Worm (Caenorhabditis elegans): ENCODE results near the gene lgc-5.
A peak's percentile ranks its signal among the peaks of the same experiment; 100 is the strongest.

Gene lgc-5

DNA sequence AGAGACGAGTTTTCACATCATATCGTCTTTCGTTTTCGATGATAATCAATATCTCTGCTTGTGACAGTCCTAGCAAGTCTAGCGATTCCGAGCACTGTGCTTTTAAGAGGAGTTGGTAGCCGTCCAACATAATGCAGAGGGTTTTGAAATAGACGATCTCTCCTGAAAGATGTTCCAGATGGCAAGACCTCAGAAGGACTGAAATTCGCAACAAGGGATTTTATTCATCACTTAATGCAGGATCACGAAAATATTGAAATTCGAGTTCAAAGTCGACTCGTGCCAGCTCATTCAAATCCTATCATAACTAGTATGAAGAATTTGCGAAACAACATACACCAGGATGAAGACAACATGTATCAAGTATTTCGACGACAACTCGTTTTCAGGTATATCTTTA is 35.0 kb downstream of the lgc-5 start, which contains the start of gene D2096.7 (continued):
- TF ChIP-seq tbp1 (GFP tag; optimal IDR thresholded peaks at IDR 0.05) = peak; percentile 72
- TF ChIP-seq T26A5.8 (tag; optimal IDR thresholded peaks at IDR 0.05) = peak; percentile 93
- TF ChIP-seq efl-1 (GFP tag; optimal IDR thresholded peaks at IDR 0.05) = no peak
- TF ChIP-seq lin-40 (tag; optimal IDR thresholded peaks at IDR 0.05) = no peak
- TF ChIP-seq hrde-1 (tag; optimal IDR thresholded peaks at IDR 0.05; ENCODE audit: borderline replicate concordance) = peak; percentile 96
- no peak; the same call in 1 of the 2 replicates for TF ChIP-seq madf-8 (GFP tag; conservative IDR thresholded peaks at IDR 0.05)
- peak; percentile 51; the same call in 1 of the 2 replicates for TF ChIP-seq egl-18 (GFP tag; IDR thresholded peaks at IDR 0.05)
- peak; percentile 62 for TF ChIP-seq tlf-1 (GFP tag; optimal IDR thresholded peaks at IDR 0.05)
- TF ChIP-seq F57C9.4 (tag; optimal IDR thresholded peaks at IDR 0.05) = peak; percentile 72
- peak; percentile 74 for TF ChIP-seq ama-1 (optimal IDR thresholded peaks at IDR 0.05)
- peak; percentile 76 to 95 for TF ChIP-seq ama-1 (GFP tag; optimal IDR thresholded peaks at IDR 0.05)
- no peak for TF ChIP-seq aptf-2 (GFP tag; conservative IDR thresholded peaks at IDR 0.05)
- peak; percentile 35 for TF ChIP-seq B0261.1 (tag; optimal IDR thresholded peaks at IDR 0.05)
- peak; percentile 91 for TF ChIP-seq madf-3 (GFP tag; IDR thresholded peaks at IDR 0.05)
- TF ChIP-seq ztf-6 (GFP tag; IDR thresholded peaks at IDR 0.05) = no peak
- TF ChIP-seq F22D6.2 (tag; optimal IDR thresholded peaks at IDR 0.05) = no peak
- TF ChIP-seq fkh-3 (tag; optimal IDR thresholded peaks at IDR 0.05) = peak; percentile 77
- no peak for TF ChIP-seq madf-10 (tag; optimal IDR thresholded peaks at IDR 0.05)
- no peak for TF ChIP-seq let-526 (GFP tag; IDR thresholded peaks at IDR 0.05)
- no peak for TF ChIP-seq attf-3 (GFP tag; conservative IDR thresholded peaks at IDR 0.05)
- TF ChIP-seq ceh-40 (GFP tag; IDR thresholded peaks at IDR 0.05) = no peak
- TF ChIP-seq ztf-22 (GFP tag; optimal IDR thresholded peaks at IDR 0.05) = peak; percentile 10
- no peak for TF ChIP-seq F23B12.7 (tag; optimal IDR thresholded peaks at IDR 0.05; ENCODE audit: insufficient read depth)
- TF ChIP-seq dox-1 (GFP tag; IDR thresholded peaks at IDR 0.05) = peak; percentile 70
- peak; percentile 86 for TF ChIP-seq madf-6 (GFP tag; IDR thresholded peaks at IDR 0.05)
- TF ChIP-seq nhr-179 (tag; optimal IDR thresholded peaks at IDR 0.05) = no peak
- peak; percentile 59 for TF ChIP-seq F33H1.4 (GFP tag; IDR thresholded peaks at IDR 0.05)
- TF ChIP-seq nhr-90 (tag; optimal IDR thresholded peaks at IDR 0.05) = peak; percentile 81
- no peak for TF ChIP-seq T07F8.4 (tag; optimal IDR thresholded peaks at IDR 0.05)
- TF ChIP-seq ceh-58 (GFP tag; IDR thresholded peaks at IDR 0.05) = peak; percentile 96; the same call in 1 of the 2 replicates
- TF ChIP-seq F52B5.7 (tag; optimal IDR thresholded peaks at IDR 0.05) = peak; percentile 93
- TF ChIP-seq Y79H2A.3 (GFP tag; conservative IDR thresholded peaks at IDR 0.05) = peak; percentile 77
- TF ChIP-seq egrh-3 (GFP tag; IDR thresholded peaks at IDR 0.05) = no peak
- no peak for TF ChIP-seq nfya-1 (tag; optimal IDR thresholded peaks at IDR 0.05; ENCODE audit: borderline replicate concordance, insufficient read depth)
- peak; percentile 79; the same call in 1 of the 2 replicates for TF ChIP-seq ztf-25 (GFP tag; IDR thresholded peaks at IDR 0.05)
- TF ChIP-seq zim-3 (tag; optimal IDR thresholded peaks at IDR 0.05) = peak; percentile 64
- peak; percentile 48 for TF ChIP-seq snpc-1.1 (tag; optimal IDR thresholded peaks at IDR 0.05; ENCODE audit: insufficient read depth)
- TF ChIP-seq D2030.7 (GFP tag; IDR thresholded peaks at IDR 0.05) = peak; percentile 15; the same call in 1 of the 2 replicates
- no peak for TF ChIP-seq ztf-28 (GFP tag; IDR thresholded peaks at IDR 0.05)
- TF ChIP-seq B0019.2 (GFP tag; conservative IDR thresholded peaks at IDR 0.05) = no peak
- TF ChIP-seq unc-130 (GFP tag; optimal IDR thresholded peaks at IDR 0.05) = peak; percentile 89
- no peak for TF ChIP-seq bed-2 (GFP tag; IDR thresholded peaks at IDR 0.05)
- TF ChIP-seq mxl-1 (tag; optimal IDR thresholded peaks at IDR 0.05) = peak; percentile 32
- peak; percentile 82 for TF ChIP-seq nfyb-1 (GFP tag; IDR thresholded peaks at IDR 0.05)
- no peak for TF ChIP-seq lsy-27 (tag; optimal IDR thresholded peaks at IDR 0.05; ENCODE audit: borderline replicate concordance, insufficient read depth)
- peak; percentile 70; the same call in 1 of the 2 replicates for TF ChIP-seq cebp-2 (GFP tag; IDR thresholded peaks at IDR 0.05)
- TF ChIP-seq aptf-3 (GFP tag; IDR thresholded peaks at IDR 0.05) = peak; percentile 94
- TF ChIP-seq F37B4.10 (GFP tag; IDR thresholded peaks at IDR 0.05) = 0 out of 2 replicates have a peak, but pooled peaks have one; percentile 88
- TF ChIP-seq ztf-3 (GFP tag; optimal IDR thresholded peaks at IDR 0.05) = no peak
